Fruit fly (Drosophila melanogaster): ENCODE data around the gene CG34266.
A peak's percentile ranks its signal among the peaks of the same experiment; 100 is the strongest.

DNA sequence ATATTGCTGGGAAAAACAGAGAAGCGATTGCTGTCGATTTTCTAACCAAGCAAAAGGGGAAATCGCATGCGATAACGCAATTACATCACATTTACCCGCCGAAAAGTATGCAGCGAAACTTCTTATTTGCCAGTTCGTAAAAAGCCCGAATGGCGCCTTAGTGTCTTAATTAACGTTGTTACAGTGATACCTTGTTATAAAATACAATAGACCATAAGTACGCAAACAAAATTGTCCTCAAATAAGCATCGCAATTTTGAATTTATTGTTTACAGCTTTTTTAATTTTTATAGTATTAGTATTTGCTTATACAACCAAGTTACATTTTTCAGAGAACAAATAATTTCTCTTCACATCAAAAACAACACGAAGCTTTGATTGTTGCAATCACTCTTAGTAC is 13.1 kb downstream of the CG34266 start:
- TF ChIP-seq CG8301 (tag; optimal IDR thresholded peaks at IDR 0.05) (peak; percentile 36), Pif1A (GFP tag; optimal IDR thresholded peaks at IDR 0.05) (no peak)
